Worm (Caenorhabditis elegans) whole organism, mixed stage, embryonic: ENCODE data around the gene srw-109.

Experiments used
- cnd-1 ChIP-seq: fragments of 200-800 bp; sonication (Bioruptor generic); optimal IDR thresholded peaks from 2 replicates; lab custom pipeline; 2018; ENCODE audit warnings: mild to moderate bottlenecking, missing genetic modification characterization, missing compliant biosample characterization
- ham-2 ChIP-seq: fragments of 200-800 bp; sonication (Bioruptor generic); optimal IDR thresholded peaks from 2 replicates; lab custom pipeline; 2018; ENCODE audit warnings: mild to moderate bottlenecking, missing genetic modification characterization, missing compliant biosample characterization
- mep-1 ChIP-seq: fragments of 150-350 bp; optimal IDR thresholded peaks from 2 replicates; lab custom pipeline; 2017; ENCODE audit warnings: missing biosample characterization, missing genetic modification reagents, missing genetic modification characterization, inconsistent platforms
- nhr-237 ChIP-seq: fragments of 150-350 bp; optimal IDR thresholded peaks from 2 replicates; lab custom pipeline; 2014; ENCODE audit warnings: missing biosample characterization, missing genetic modification characterization
- pha-4 ChIP-seq: fragments of 150-350 bp; optimal IDR thresholded peaks from 2 replicates; lab custom pipeline; 2018; ENCODE audit warnings: missing biosample characterization, missing genetic modification reagents, missing genetic modification characterization
- sptf-1 ChIP-seq: sonication (generic microtip); optimal IDR thresholded peaks from 2 replicates; lab custom pipeline; 2017; ENCODE audit warnings: mild to moderate bottlenecking, missing genetic modification characterization, moderate library complexity, missing compliant biosample characterization
- unc-62 ChIP-seq: fragments of 150-350 bp; optimal IDR thresholded peaks from 2 replicates; lab custom pipeline; 2014; ENCODE audit warnings: missing biosample characterization, missing genetic modification reagents, missing genetic modification characterization

- TF ChIP-seq unc-62 (GFP tag; lab: Kevin White, UChicago) (no peak), sptf-1 (tag; lab: Kevin White, UChicago) (no peak), cnd-1 (tag; lab: Kevin White, UChicago) (no peak), ham-2 (GFP tag; lab: Kevin White, UChicago) (no peak), pha-4 (tag; lab: Kevin White, UChicago) (no peak), mep-1 (no peak), nhr-237 (tag; lab: Kevin White, UChicago) (no peak)
Measured at ce11 chrV:654402-654801, 45.7 kb upstream of the srw-109 start, which contains the start of gene srj-6.
